Worm (Caenorhabditis elegans) whole organism, mixed stage, embryonic: ENCODE data around the gene R07C3.3.

Source experiments
- M03D4.4 ChIP-seq: sonication (generic microtip); optimal IDR thresholded peaks from 2 replicates; lab custom pipeline; 2017; ENCODE audit warnings: mild to moderate bottlenecking, missing genetic modification characterization, missing compliant biosample characterization
- bed-3 ChIP-seq: fragments of 200-800 bp; sonication (Bioruptor generic); optimal IDR thresholded peaks from 3 replicates; lab custom pipeline; 2018; ENCODE audit warnings: mild to moderate bottlenecking, missing genetic modification characterization, moderate library complexity, missing compliant biosample characterization
- blmp-1 ChIP-seq: fragments of 150-350 bp; optimal IDR thresholded peaks from 2 replicates; lab custom pipeline; 2014; ENCODE audit warnings: missing biosample characterization, missing genetic modification characterization
- ceh-43 ChIP-seq: fragments of 200-800 bp; sonication (Bioruptor generic); optimal IDR thresholded peaks from 2 replicates; lab custom pipeline; 2018; ENCODE audit warnings: mild to moderate bottlenecking, missing genetic modification characterization, moderate library complexity, missing compliant biosample characterization
- ceh-83 ChIP-seq: fragments of 200-800 bp; sonication (Bioruptor generic); optimal IDR thresholded peaks from 2 replicates; lab custom pipeline; 2018; ENCODE audit warnings: mild to moderate bottlenecking, missing genetic modification characterization, missing compliant biosample characterization
- ces-1 ChIP-seq: fragments of 150-350 bp; optimal IDR thresholded peaks from 2 replicates; lab custom pipeline; 2014; ENCODE audit warnings: missing biosample characterization, missing genetic modification reagents, missing genetic modification characterization
- cnd-1 ChIP-seq: fragments of 200-800 bp; sonication (Bioruptor generic); optimal IDR thresholded peaks from 2 replicates; lab custom pipeline; 2018; ENCODE audit warnings: mild to moderate bottlenecking, missing genetic modification characterization, missing compliant biosample characterization
- drap-1 ChIP-seq: fragments of 200-800 bp; sonication (Bioruptor generic); optimal IDR thresholded peaks from 3 replicates; lab custom pipeline; 2018; ENCODE audit warnings: mild to moderate bottlenecking, missing genetic modification characterization, missing compliant biosample characterization
- elt-1 ChIP-seq: sonication (generic microtip); optimal IDR thresholded peaks from 2 replicates; lab custom pipeline; 2017; ENCODE audit warnings: missing genetic modification characterization, mild to moderate bottlenecking, missing compliant biosample characterization, antibody characterized with exemption, moderate library complexity, borderline replicate concordance; ENCODE audit not compliant: insufficient read depth
- elt-3 ChIP-seq: fragments of 150-350 bp; optimal IDR thresholded peaks from 2 replicates; lab custom pipeline; 2014; ENCODE audit warnings: missing biosample characterization, missing genetic modification characterization
- flh-1 ChIP-seq: fragments of 200-800 bp; sonication (Bioruptor generic); optimal IDR thresholded peaks from 2 replicates; lab custom pipeline; 2018; ENCODE audit warnings: mild to moderate bottlenecking, missing genetic modification characterization, moderate library complexity, missing compliant biosample characterization
- hlh-1 ChIP-seq: fragments of 150-350 bp; optimal IDR thresholded peaks from 2 replicates; lab custom pipeline; 2014; ENCODE audit warnings: missing biosample characterization, missing genetic modification reagents, missing genetic modification characterization
- lin-13 ChIP-seq: fragments of 150-350 bp; optimal IDR thresholded peaks from 2 replicates; lab custom pipeline; 2014; ENCODE audit warnings: missing biosample characterization, missing genetic modification characterization
- lin-32 ChIP-seq: fragments of 200-800 bp; sonication (Bioruptor generic); optimal IDR thresholded peaks from 2 replicates; lab custom pipeline; 2018; ENCODE audit warnings: mild to moderate bottlenecking, missing genetic modification characterization, missing compliant biosample characterization
- lsy-2 ChIP-seq: fragments of 150-350 bp; optimal IDR thresholded peaks from 2 replicates; lab custom pipeline; 2014; ENCODE audit warnings: missing biosample characterization, missing genetic modification characterization
- mab-5 ChIP-seq: fragments of 150-350 bp; optimal IDR thresholded peaks from 2 replicates; lab custom pipeline; 2014; ENCODE audit warnings: missing biosample characterization, missing genetic modification characterization
- mep-1 ChIP-seq: fragments of 150-350 bp; optimal IDR thresholded peaks from 2 replicates; lab custom pipeline; 2017; ENCODE audit warnings: missing biosample characterization, missing genetic modification reagents, missing genetic modification characterization, inconsistent platforms
- mls-2 ChIP-seq: sonication (generic microtip); optimal IDR thresholded peaks from 2 replicates; lab custom pipeline; 2016; ENCODE audit warnings: mild to moderate bottlenecking, missing genetic modification characterization, moderate library complexity, missing compliant biosample characterization
- nhr-12 ChIP-seq: fragments of 150-350 bp; optimal IDR thresholded peaks from 2 replicates; lab custom pipeline; 2014; ENCODE audit warnings: missing biosample characterization, missing genetic modification characterization
- nhr-2 ChIP-seq: fragments of 150-350 bp; optimal IDR thresholded peaks from 2 replicates; lab custom pipeline; 2014; ENCODE audit warnings: missing biosample characterization, missing genetic modification characterization
- nhr-237 ChIP-seq: fragments of 150-350 bp; optimal IDR thresholded peaks from 2 replicates; lab custom pipeline; 2014; ENCODE audit warnings: missing biosample characterization, missing genetic modification characterization
- nhr-28 ChIP-seq: fragments of 150-350 bp; optimal IDR thresholded peaks from 2 replicates; lab custom pipeline; 2014; ENCODE audit warnings: missing biosample characterization, missing genetic modification characterization
- nhr-76 ChIP-seq: sonication (generic microtip); optimal IDR thresholded peaks from 2 replicates; lab custom pipeline; 2017; ENCODE audit warnings: missing biosample characterization, missing genetic modification characterization
- pha-4 ChIP-seq: fragments of 150-350 bp; optimal IDR thresholded peaks from 2 replicates; lab custom pipeline; 2018; ENCODE audit warnings: missing biosample characterization, missing genetic modification reagents, missing genetic modification characterization
- sem-2 ChIP-seq: fragments of 200-800 bp; sonication (Bioruptor generic); optimal IDR thresholded peaks from 2 replicates; lab custom pipeline; 2018; ENCODE audit warnings: mild to moderate bottlenecking, missing genetic modification characterization, missing compliant biosample characterization
- snpc-4 ChIP-seq: fragments of 150-350 bp; optimal IDR thresholded peaks from 2 replicates; lab custom pipeline; 2014; ENCODE audit warnings: missing biosample characterization, missing genetic modification characterization
- sptf-1 ChIP-seq: sonication (generic microtip); optimal IDR thresholded peaks from 2 replicates; lab custom pipeline; 2017; ENCODE audit warnings: mild to moderate bottlenecking, missing genetic modification characterization, moderate library complexity, missing compliant biosample characterization
- tbx-8 ChIP-seq: fragments of 200-800 bp; sonication (Bioruptor generic); optimal IDR thresholded peaks from 2 replicates; lab custom pipeline; 2018; ENCODE audit warnings: mild to moderate bottlenecking, missing genetic modification characterization, moderate library complexity, missing compliant biosample characterization
- unc-120 ChIP-seq: sonication (generic microtip); optimal IDR thresholded peaks from 2 replicates; lab custom pipeline; 2017; ENCODE audit warnings: missing genetic modification characterization, missing compliant biosample characterization; ENCODE audit not compliant: poor library complexity, severe bottlenecking
- unc-62 ChIP-seq: fragments of 150-350 bp; optimal IDR thresholded peaks from 2 replicates; lab custom pipeline; 2014; ENCODE audit warnings: missing biosample characterization, missing genetic modification reagents, missing genetic modification characterization
- zip-8 ChIP-seq: fragments of 150-350 bp; optimal IDR thresholded peaks from 2 replicates; lab custom pipeline; 2014; ENCODE audit warnings: missing biosample characterization, missing genetic modification characterization
- ztf-11 ChIP-seq: fragments of 150-350 bp; optimal IDR thresholded peaks from 2 replicates; lab custom pipeline; 2014; ENCODE audit warnings: missing biosample characterization, missing genetic modification characterization

The R07C3.3 gene

ce11 chrII:915206-915605, 23.4 kb upstream of the R07C3.3 start:
- TF ChIP-seq nhr-28 (tag; lab: Kevin White, UChicago), result no peak
- TF ChIP-seq ceh-43 (GFP tag; lab: Kevin White, UChicago), result no peak
- no peak for TF ChIP-seq unc-62 (GFP tag; lab: Kevin White, UChicago)
- TF ChIP-seq nhr-237 (tag; lab: Kevin White, UChicago), result no peak
- no peak for TF ChIP-seq drap-1 (GFP tag; lab: Kevin White, UChicago)
- no peak for TF ChIP-seq nhr-76 (tag; lab: Kevin White, UChicago)
- no peak for TF ChIP-seq pha-4
- no peak for TF ChIP-seq hlh-1 (tag; lab: Kevin White, UChicago)
- TF ChIP-seq mab-5 (tag; lab: Kevin White, UChicago), result no peak
- no peak for TF ChIP-seq sptf-1 (tag; lab: Kevin White, UChicago)
- no peak for TF ChIP-seq M03D4.4 (tag; lab: Kevin White, UChicago)
- no peak for TF ChIP-seq snpc-4
- TF ChIP-seq tbx-8 (GFP tag; lab: Kevin White, UChicago), result no peak
- no peak for TF ChIP-seq zip-8 (tag; lab: Kevin White, UChicago)
- no peak for TF ChIP-seq lsy-2 (tag; lab: Kevin White, UChicago)
- TF ChIP-seq nhr-12 (tag; lab: Kevin White, UChicago), result no peak
- TF ChIP-seq lin-32, result no peak
- no peak for TF ChIP-seq blmp-1
- TF ChIP-seq ceh-83, result no peak

ce11 chrII:915780-916179, 22.9 kb upstream of the R07C3.3 start, which contains the start of gene fbxc-29:
Gene fbxc-29, plus strand, starts transcription at chrII:916080.
- TF ChIP-seq bed-3 (no peak), ceh-43 (GFP tag; lab: Kevin White, UChicago) (no peak), unc-120 (tag; lab: Kevin White, UChicago) (no peak), sem-2 (GFP tag; lab: Kevin White, UChicago) (no peak), nhr-237 (tag; lab: Kevin White, UChicago) (no peak), ceh-83 (no peak), nhr-12 (tag; lab: Kevin White, UChicago) (no peak), drap-1 (GFP tag; lab: Kevin White, UChicago) (no peak), cnd-1 (no peak), nhr-76 (tag; lab: Kevin White, UChicago) (no peak), blmp-1 (no peak), elt-3 (tag; lab: Kevin White, UChicago) (no peak), ces-1 (GFP tag; lab: Kevin White, UChicago) (no peak)

- TF ChIP-seq ces-1 (GFP tag; lab: Kevin White, UChicago) (no peak), lsy-2 (tag; lab: Kevin White, UChicago) (no peak), lin-13 (tag; lab: Kevin White, UChicago) (no peak), ceh-43 (GFP tag; lab: Kevin White, UChicago) (no peak), elt-1 (no peak), sem-2 (GFP tag; lab: Kevin White, UChicago) (no peak)
Observed at ce11 chrII:917324-917723, 21.3 kb upstream of the R07C3.3 start, which contains the start of gene fbxc-30. Gene fbxc-30, plus strand, starts transcription at chrII:917624.

ce11 chrII:920326-920725, 18.3 kb upstream of the R07C3.3 start:
- TF ChIP-seq mep-1 (tag; lab: Kevin White, UChicago) (no peak), drap-1 (GFP tag; lab: Kevin White, UChicago) (no peak), sem-2 (GFP tag; lab: Kevin White, UChicago) (no peak), nhr-28 (tag; lab: Kevin White, UChicago) (no peak), elt-3 (tag; lab: Kevin White, UChicago) (no peak), pha-4 (no peak), nhr-76 (tag; lab: Kevin White, UChicago) (no peak), M03D4.4 (tag; lab: Kevin White, UChicago) (no peak), nhr-2 (tag; lab: Kevin White, UChicago) (no peak), unc-120 (tag; lab: Kevin White, UChicago) (no peak), nhr-12 (tag; lab: Kevin White, UChicago) (no peak), tbx-8 (GFP tag; lab: Kevin White, UChicago) (no peak), mls-2 (tag; lab: Kevin White, UChicago) (no peak), ces-1 (GFP tag; lab: Kevin White, UChicago) (no peak), blmp-1 (no peak), lsy-2 (tag; lab: Kevin White, UChicago) (no peak), flh-1 (GFP tag; lab: Kevin White, UChicago) (no peak), ztf-11 (tag; lab: Kevin White, UChicago) (no peak), nhr-237 (tag; lab: Kevin White, UChicago) (no peak), snpc-4 (no peak)
